Worm (Caenorhabditis elegans) whole organism, L1 larva: ENCODE data around the gene wdr-54.

Experiments used
- nhr-237 ChIP-seq: fragments of 150-350 bp; optimal IDR thresholded peaks from 2 replicates; lab custom pipeline; 2014; ENCODE audit warnings: missing biosample characterization, missing genetic modification characterization
- tbx-2 ChIP-seq: sonication (generic microtip); optimal IDR thresholded peaks from 2 replicates; lab custom pipeline; 2016; ENCODE audit warnings: missing genetic modification characterization, missing compliant biosample characterization

DNA sequence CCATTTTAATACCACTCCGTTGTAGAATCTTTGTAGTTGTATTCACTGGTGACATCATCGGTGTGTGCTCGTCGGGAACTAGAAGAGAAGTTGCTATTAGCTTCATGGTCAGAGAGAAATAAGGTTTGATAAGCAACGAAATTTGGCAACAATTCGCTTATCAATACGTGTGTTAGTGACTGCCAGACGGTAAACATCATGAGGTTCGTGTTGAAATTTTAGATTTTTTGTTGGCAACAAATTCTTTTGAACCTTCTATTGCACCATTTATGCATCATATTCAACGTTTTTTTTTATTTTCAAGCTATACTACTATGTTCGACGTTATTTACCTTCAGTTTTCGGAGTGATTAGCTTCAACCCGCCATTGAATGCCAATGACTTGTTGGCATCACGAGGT lies 5.0 kb upstream of the wdr-54 start:
- TF ChIP-seq tbx-2 (no peak), nhr-237 (tag; lab: Kevin White, UChicago) (no peak)
